Fruit fly (Drosophila melanogaster) whole organism, embryonic: Measurements from ENCODE around the gene CG31548.

Experiments
- Abd-B ChIP-seq: fragments of 200-800 bp; sonication (Bioruptor generic); optimal IDR thresholded peaks from 2 replicates; lab custom pipeline; 2018; ENCODE audit warnings: missing biosample characterization, mild to moderate bottlenecking, missing genetic modification characterization, moderate library complexity
- BtbVII ChIP-seq: fragments of 200-800 bp; sonication (Bioruptor generic); optimal IDR thresholded peaks from 3 replicates; lab custom pipeline; 2017; ENCODE audit warnings: missing biosample characterization, mild to moderate bottlenecking, missing genetic modification characterization
- Bteb2 ChIP-seq: fragments of 200-800 bp; sonication (Bioruptor generic); optimal IDR thresholded peaks from 2 replicates; lab custom pipeline; 2016; ENCODE audit warnings: missing biosample characterization, missing genetic modification characterization
- CG10431 ChIP-seq: fragments of 200-800 bp; sonication (Bioruptor generic); optimal IDR thresholded peaks from 3 replicates; lab custom pipeline; 2018; ENCODE audit warnings: missing biosample characterization, mild to moderate bottlenecking, missing genetic modification characterization
- CG10565 ChIP-seq: fragments of 200-800 bp; sonication (Bioruptor generic); optimal IDR thresholded peaks from 3 replicates; lab custom pipeline; 2016; ENCODE audit warnings: missing biosample characterization, mild to moderate bottlenecking, missing genetic modification characterization
- CG11560 ChIP-seq: fragments of 200-800 bp; sonication (Bioruptor generic); IDR thresholded peaks from 3 replicates; pipeline ENCODE4 v1.3.6; 2022; ENCODE audit warnings: missing biosample characterization, missing genetic modification characterization
- CG12942 ChIP-seq: fragments of 200-800 bp; sonication (Bioruptor generic); optimal IDR thresholded peaks from 3 replicates; lab custom pipeline; 2016; ENCODE audit warnings: missing biosample characterization, missing genetic modification characterization
- CG14667 ChIP-seq: fragments of 200-800 bp; sonication (Bioruptor generic); IDR thresholded peaks from 2 replicates; pipeline ENCODE4 v1.3.6; 2022; ENCODE audit warnings: missing biosample characterization, missing genetic modification characterization
- CG15011 ChIP-seq: fragments of 200-800 bp; sonication (Bioruptor generic); optimal IDR thresholded peaks from 3 replicates; lab custom pipeline; 2018; ENCODE audit warnings: missing biosample characterization, mild to moderate bottlenecking, missing genetic modification characterization
- CG1647 ChIP-seq: fragments of 200-800 bp; sonication (Bioruptor generic); optimal IDR thresholded peaks from 3 replicates; lab custom pipeline; 2016; ENCODE audit warnings: missing biosample characterization, missing genetic modification characterization
- CG17829 ChIP-seq: fragments of 200-800 bp; optimal IDR thresholded peaks from 2 replicates; lab custom pipeline; 2019; ENCODE audit warnings: missing biosample characterization, mild to moderate bottlenecking, missing genetic modification characterization, moderate library complexity
- CG18476 ChIP-seq: fragments of 200-800 bp; sonication (Bioruptor generic); optimal IDR thresholded peaks from 2 replicates; lab custom pipeline; 2016; ENCODE audit warnings: missing biosample characterization, mild to moderate bottlenecking, missing genetic modification characterization
- CG2120 ChIP-seq: fragments of 200-800 bp; sonication (Bioruptor generic); optimal IDR thresholded peaks from 3 replicates; lab custom pipeline; 2016; ENCODE audit warnings: missing biosample characterization, missing genetic modification characterization
- CG2199 ChIP-seq: fragments of 200-800 bp; sonication (Bioruptor generic); IDR thresholded peaks from 3 replicates; pipeline ENCODE4 v1.3.6; 2022; ENCODE audit warnings: missing biosample characterization, missing genetic modification characterization
- CG30403 ChIP-seq: fragments of 200-800 bp; sonication (Bioruptor generic); optimal IDR thresholded peaks from 3 replicates; lab custom pipeline; 2016; ENCODE audit warnings: missing biosample characterization, missing genetic modification characterization
- CG31365 ChIP-seq: fragments of 200-800 bp; sonication (Bioruptor generic); optimal IDR thresholded peaks from 2 replicates; lab custom pipeline; 2018; ENCODE audit warnings: missing biosample characterization, mild to moderate bottlenecking, missing genetic modification characterization
- CG4282 ChIP-seq: fragments of 200-800 bp; sonication (Bioruptor generic); optimal IDR thresholded peaks from 2 replicates; lab custom pipeline; 2016; ENCODE audit warnings: missing biosample characterization, missing genetic modification characterization
- CG6175 ChIP-seq: fragments of 200-800 bp; sonication (Bioruptor generic); IDR thresholded peaks from 3 replicates; pipeline ENCODE4 v1.3.6; 2022; ENCODE audit warnings: missing biosample characterization, missing genetic modification characterization
- CG6813 ChIP-seq: fragments of 200-800 bp; sonication (Bioruptor generic); optimal IDR thresholded peaks from 2 replicates; lab custom pipeline; 2017; ENCODE audit warnings: missing biosample characterization, missing genetic modification characterization, mild to moderate bottlenecking, moderate library complexity, missing genetic modification reagents
- CG7839 ChIP-seq: fragments of 200-800 bp; sonication (Bioruptor generic); optimal IDR thresholded peaks from 3 replicates; lab custom pipeline; 2018; ENCODE audit warnings: missing biosample characterization, mild to moderate bottlenecking, missing genetic modification characterization, moderate library complexity
- CG7963 ChIP-seq: fragments of 200-800 bp; sonication (Bioruptor generic); IDR thresholded peaks from 3 replicates; pipeline ENCODE4 v1.3.6; 2022; ENCODE audit warnings: missing biosample characterization, missing genetic modification characterization; ENCODE audit not compliant: partially characterized antibody
- Dek ChIP-seq: fragments of 200-800 bp; sonication (Bioruptor generic); optimal IDR thresholded peaks from 3 replicates; lab custom pipeline; 2019; ENCODE audit warnings: missing biosample characterization, mild to moderate bottlenecking, missing genetic modification characterization, moderate library complexity
- Dll ChIP-seq: fragments of 200-800 bp; sonication (Bioruptor generic); IDR thresholded peaks from 4 replicates; pipeline ENCODE4 v1.3.6; 2022; ENCODE audit warnings: missing biosample characterization, missing genetic modification characterization; ENCODE audit not compliant: partially characterized antibody
- Dref ChIP-seq: fragments of 200-800 bp; sonication (Bioruptor generic); IDR thresholded peaks from 2 replicates; pipeline ENCODE4 v1.3.6; 2022; ENCODE audit warnings: missing biosample characterization, missing genetic modification characterization
- Gug ChIP-seq: fragments of 200-800 bp; sonication (Bioruptor generic); IDR thresholded peaks from 4 replicates; pipeline ENCODE4 v1.3.6; 2022; ENCODE audit warnings: missing biosample characterization, missing genetic modification characterization
- Max ChIP-seq: fragments of 200-800 bp; sonication (Bioruptor generic); optimal IDR thresholded peaks from 2 replicates; lab custom pipeline; 2016; ENCODE audit warnings: missing biosample characterization, mild to moderate bottlenecking, missing genetic modification characterization
- NFAT ChIP-seq: fragments of 200-800 bp; sonication (Bioruptor generic); IDR thresholded peaks from 2 replicates; pipeline ENCODE4 v1.3.6; 2022; ENCODE audit warnings: missing biosample characterization, missing genetic modification characterization
- Ptx1 ChIP-seq: fragments of 200-800 bp; sonication (Bioruptor generic); IDR thresholded peaks from 2 replicates; pipeline ENCODE4 v1.3.6; 2022; ENCODE audit warnings: missing biosample characterization, missing genetic modification characterization
- Usf ChIP-seq: fragments of 200-800 bp; sonication (Bioruptor generic); optimal IDR thresholded peaks from 2 replicates; lab custom pipeline; 2017; ENCODE audit warnings: missing genotype, missing biosample characterization, missing genetic modification characterization
- ab ChIP-seq: fragments of 200-800 bp; sonication (Bioruptor generic); optimal IDR thresholded peaks from 2 replicates; lab custom pipeline; 2016; ENCODE audit warnings: missing biosample characterization, missing genetic modification characterization
- ac ChIP-seq: fragments of 200-800 bp; sonication (Bioruptor generic); optimal IDR thresholded peaks from 3 replicates; lab custom pipeline; 2017; ENCODE audit warnings: missing biosample characterization, mild to moderate bottlenecking, missing genetic modification characterization
- crol ChIP-seq: fragments of 200-800 bp; sonication (Bioruptor generic); IDR thresholded peaks from 2 replicates; pipeline ENCODE4 v1.3.6; 2022; ENCODE audit warnings: missing biosample characterization, missing genetic modification characterization
- dati ChIP-seq: fragments of 200-800 bp; sonication (Bioruptor generic); IDR thresholded peaks from 2 replicates; pipeline ENCODE4 v1.3.6; 2022; ENCODE audit warnings: missing biosample characterization, missing genetic modification characterization
- ems ChIP-seq: fragments of 200-800 bp; sonication (Bioruptor generic); optimal IDR thresholded peaks from 3 replicates; lab custom pipeline; 2016; ENCODE audit warnings: missing biosample characterization, missing genetic modification characterization
- esg ChIP-seq: fragments of 200-800 bp; sonication (Bioruptor generic); conservative IDR thresholded peaks from 2 replicates; pipeline ENCODE4 v1.3.6; 2022; ENCODE audit warnings: missing biosample characterization, missing genetic modification characterization
- hb ChIP-seq: fragments of 200-800 bp; sonication (Bioruptor generic); IDR thresholded peaks from 3 replicates; pipeline ENCODE4 v1.3.6; 2022; ENCODE audit warnings: missing biosample characterization, missing genetic modification characterization; ENCODE audit not compliant: partially characterized antibody
- insv ChIP-seq, 2 experiments: fragments of 200-800 bp; sonication (Bioruptor generic); optimal IDR thresholded peaks; 3 replicates each; lab custom pipeline; 2016 to 2018; ENCODE audit warnings: missing biosample characterization in 2 of 2, missing genetic modification characterization in 2 of 2
- luna ChIP-seq: fragments of 200-800 bp; sonication (Bioruptor generic); optimal IDR thresholded peaks from 2 replicates; lab custom pipeline; 2016; ENCODE audit warnings: missing biosample characterization, missing genetic modification characterization
- nerfin-1 ChIP-seq: fragments of 200-800 bp; sonication (Bioruptor generic); optimal IDR thresholded peaks from 3 replicates; lab custom pipeline; 2019; ENCODE audit warnings: missing biosample characterization, mild to moderate bottlenecking, missing genetic modification characterization, moderate library complexity
- p53 ChIP-seq: fragments of 200-800 bp; sonication (Bioruptor generic); optimal IDR thresholded peaks from 2 replicates; lab custom pipeline; 2016; ENCODE audit warnings: missing biosample characterization, missing genetic modification characterization
- pan ChIP-seq, 4 experiments: fragments of >200 bp in 3 of 4; fragments of 200-800 bp in 1 of 4; sonication (Bioruptor generic) in 1 of 4; optimal IDR thresholded peaks in 3 of 4; IDR thresholded peaks in 1 of 4; 2 replicates each; pipeline versions ENCODE4 v1.3.6 to Lab custom; 2017 to 2022; ENCODE audit warnings: missing biosample characterization in 2 of 4, missing genetic modification characterization in 2 of 4, mixed read lengths in 1 of 4
- pnt ChIP-seq: fragments of 200-800 bp; sonication (Bioruptor generic); optimal IDR thresholded peaks from 3 replicates; lab custom pipeline; 2016; ENCODE audit warnings: missing biosample characterization, missing genetic modification characterization
- run ChIP-seq: fragments of 200-800 bp; sonication (Bioruptor generic); optimal IDR thresholded peaks from 3 replicates; lab custom pipeline; 2018; ENCODE audit warnings: missing biosample characterization, mild to moderate bottlenecking, missing genetic modification characterization
- salm ChIP-seq: fragments of 200-800 bp; sonication (Bioruptor generic); optimal IDR thresholded peaks from 2 replicates; lab custom pipeline; 2018; ENCODE audit warnings: missing biosample characterization, mild to moderate bottlenecking, missing genetic modification characterization
- sug ChIP-seq: fragments of 200-800 bp; optimal IDR thresholded peaks from 2 replicates; lab custom pipeline; 2019; ENCODE audit warnings: missing biosample characterization, mild to moderate bottlenecking, missing genetic modification characterization, moderate library complexity
- tio ChIP-seq: fragments of 200-800 bp; sonication (Bioruptor generic); optimal IDR thresholded peaks from 2 replicates; lab custom pipeline; 2017; ENCODE audit warnings: missing biosample characterization, missing genetic modification characterization, inconsistent platforms
- vnd ChIP-seq: fragments of 200-800 bp; sonication (Bioruptor generic); IDR thresholded peaks from 3 replicates; pipeline ENCODE4 v1.3.6; 2022; ENCODE audit warnings: missing biosample characterization, missing genetic modification characterization; ENCODE audit not compliant: partially characterized antibody
- yki ChIP-seq: fragments of >200 bp; optimal IDR thresholded peaks from 3 replicates; lab custom pipeline; 2018

Gene CG31548

DNA sequence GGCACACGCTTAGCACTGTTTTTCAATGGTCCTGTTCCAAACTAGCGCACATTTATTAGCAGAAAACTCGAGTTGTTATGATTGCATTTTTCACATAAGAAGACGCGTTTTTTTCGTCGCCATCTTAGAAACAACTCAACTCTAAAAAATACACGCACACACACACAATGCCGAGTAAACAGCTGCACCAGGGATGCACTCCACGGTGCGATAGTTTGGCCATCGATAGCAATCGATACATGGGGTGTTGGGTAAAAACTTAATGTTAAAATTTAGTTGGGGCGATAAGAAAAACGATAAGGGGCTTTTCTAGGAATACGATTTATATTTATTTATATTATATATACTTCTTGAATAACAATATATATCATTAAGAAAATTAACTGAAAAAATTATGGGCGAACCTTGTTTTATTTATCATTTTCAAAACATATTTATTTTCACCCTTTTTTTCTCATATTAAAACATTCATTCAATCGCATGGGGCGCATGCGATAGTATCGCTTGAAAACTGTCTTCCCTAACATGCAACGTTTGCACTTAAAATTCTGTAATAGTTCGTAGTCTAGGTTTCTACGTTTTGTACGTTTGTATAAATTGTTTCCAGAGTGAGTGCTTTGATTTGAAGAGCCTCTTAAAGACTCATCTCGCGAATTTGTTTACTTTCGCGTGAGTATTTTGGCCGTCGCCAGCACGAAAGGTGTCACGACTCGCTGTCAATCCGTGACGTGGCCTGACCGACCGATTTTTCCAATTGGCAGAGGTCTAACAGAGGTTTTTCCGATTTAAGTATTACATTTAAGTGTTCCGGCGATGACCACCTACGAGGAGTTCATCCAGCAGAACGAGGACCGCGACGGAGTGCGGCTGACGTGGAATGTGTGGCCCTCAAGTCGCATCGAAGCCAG, 12.2 kb upstream of the CG31548 start, which contains the start of the genes MTA1-like and Sec23 (continued):
- TF ChIP-seq CG4282, result no peak
- TF ChIP-seq Dll (GFP tag; lab: Robert Waterston, UW), result peak; percentile 97
- peak; percentile 50 for TF ChIP-seq Max (GFP tag; lab: Kevin White, UChicago)
- TF ChIP-seq dati (GFP tag; lab: Robert Waterston, UW), result no peak
- peak; percentile 7 for TF ChIP-seq CG6813 (GFP tag; lab: Kevin White, UChicago)
- TF ChIP-seq CG7963 (GFP tag; lab: Robert Waterston, UW), result peak; percentile 74; the same call in 2 of the 3 replicates
- no peak for TF ChIP-seq CG14667 (GFP tag; lab: Robert Waterston, UW)
- TF ChIP-seq tio (GFP tag; lab: Kevin White, UChicago), result no peak
- TF ChIP-seq run (tag; lab: Kevin White, UChicago), result no peak
- peak; percentile 68 for TF ChIP-seq CG7839
- peak; percentile 52 for TF ChIP-seq CG12942 (GFP tag; lab: Kevin White, UChicago)
- peak; percentile 82 for TF ChIP-seq Dref (GFP tag; lab: Robert Waterston, UW)
- peak; percentile 58 for TF ChIP-seq Dek (tag; lab: Kevin White, UChicago)
- no peak for TF ChIP-seq CG6175 (GFP tag; lab: Robert Waterston, UW)
- no peak for TF ChIP-seq CG1647 (GFP tag; lab: Kevin White, UChicago)
- peak; percentile 9 for TF ChIP-seq nerfin-1 (tag; lab: Kevin White, UChicago)
- no peak for TF ChIP-seq CG11560
- TF ChIP-seq CG2120 (GFP tag; lab: Kevin White, UChicago), result peak; percentile 51
- TF ChIP-seq NFAT (GFP tag; lab: Robert Waterston, UW), result no peak
- peak; percentile 73; the same call in 2 of the 4 replicates for TF ChIP-seq Gug (GFP tag; lab: Robert Waterston, UW)
- no peak for TF ChIP-seq crol (GFP tag; lab: Robert Waterston, UW)
- no peak for TF ChIP-seq luna
- no peak for TF ChIP-seq pnt
- TF ChIP-seq CG30403, result peak; percentile 65
- TF ChIP-seq vnd (GFP tag; lab: Robert Waterston, UW), result peak; percentile 95
- peak; percentile 32; the same call in 1 of the 2 replicates for TF ChIP-seq Ptx1 (GFP tag; lab: Robert Waterston, UW)
- peak; percentile 64 for TF ChIP-seq sug
- peak; percentile 57 for TF ChIP-seq CG10431 (GFP tag; lab: Kevin White, UChicago)
- TF ChIP-seq CG31365, result no peak
- no peak for TF ChIP-seq pan (optimal IDR thresholded peaks at IDR 0.05; lab: Kevin White, UChicago)
- TF ChIP-seq pan (GFP tag; optimal IDR thresholded peaks at IDR 0.05 in 1 of 2, IDR thresholded peaks at IDR 0.05 in 1 of 2), result peak in 1 of 2 experiments; percentile 17
- TF ChIP-seq Abd-B, result peak; percentile 71
- no peak for TF ChIP-seq BtbVII (GFP tag; lab: Kevin White, UChicago)
- peak in 1 of 2 experiments; percentile 73 for TF ChIP-seq insv (GFP tag; optimal IDR thresholded peaks at IDR 0.05; lab: Kevin White, UChicago)
- no peak for TF ChIP-seq Bteb2 (GFP tag; lab: Kevin White, UChicago)
- TF ChIP-seq CG15011 (GFP tag; lab: Kevin White, UChicago), result no peak
- peak; percentile 78 for TF ChIP-seq CG17829
- no peak for TF ChIP-seq yki
- no peak for TF ChIP-seq CG2199 (GFP tag; lab: Robert Waterston, UW)
- TF ChIP-seq ab, result no peak
- TF ChIP-seq hb (GFP tag; lab: Robert Waterston, UW), result peak; percentile 96
- no peak for TF ChIP-seq esg
- no peak for TF ChIP-seq ac (GFP tag; lab: Kevin White, UChicago)
- no peak for TF ChIP-seq p53 (GFP tag; lab: Kevin White, UChicago)
- no peak for TF ChIP-seq ems
- TF ChIP-seq CG18476 (GFP tag; lab: Kevin White, UChicago), result peak; percentile 11
- TF ChIP-seq salm (tag; lab: Kevin White, UChicago), result no peak
- no peak for TF ChIP-seq CG10565
- peak; percentile 6 for TF ChIP-seq Usf (GFP tag; lab: Kevin White, UChicago)
